Worm (Caenorhabditis elegans) whole organism, young adult: ENCODE measurements around the gene npr-35.

Source experiments
- Y79H2A.3 ChIP-seq: fragments of 200-800 bp; sonication (Bioruptor generic); conservative IDR thresholded peaks from 2 replicates; pipeline ENCODE4 v1.3.6; 2022; ENCODE audit warnings: missing genetic modification reagents, missing genetic modification characterization, missing compliant biosample characterization
- Y95B8A.8 ChIP-seq: fragments of 200-800 bp; sonication (Bioruptor generic); IDR thresholded peaks from 2 replicates; pipeline ENCODE4 v1.3.6; 2022; ENCODE audit warnings: missing genetic modification reagents, missing genetic modification characterization, missing compliant biosample characterization
- akir-1 ChIP-seq: fragments of 200-800 bp; sonication (Bioruptor generic); optimal IDR thresholded peaks from 2 replicates; lab custom pipeline; 2018; ENCODE audit warnings: mild to moderate bottlenecking, missing genetic modification characterization, moderate library complexity, missing compliant biosample characterization
- ama-1 ChIP-seq, 3 experiments: fragments of 150-350 bp in 1 of 3; sonication (generic microtip) in 2 of 3; optimal IDR thresholded peaks; 2 replicates each; lab custom pipeline; 2014 to 2018; ENCODE audit warnings: missing biosample characterization in 2 of 3, missing genetic modification characterization in 2 of 3, missing genetic modification reagents in 2 of 3
- aptf-2 ChIP-seq: fragments of 200-800 bp; sonication (Bioruptor generic); conservative IDR thresholded peaks from 2 replicates; pipeline ENCODE4 v1.3.6; 2022; ENCODE audit warnings: missing genetic modification reagents, missing genetic modification characterization, missing compliant biosample characterization
- dpl-1 ChIP-seq: fragments of 150-350 bp; optimal IDR thresholded peaks from 2 replicates; lab custom pipeline; 2014; ENCODE audit warnings: missing biosample characterization, missing genetic modification reagents, missing genetic modification characterization
- hmg-1.2 ChIP-seq: fragments of 200-800 bp; sonication (Bioruptor generic); IDR thresholded peaks from 2 replicates; pipeline ENCODE4 v1.3.6; 2022; ENCODE audit warnings: missing genetic modification reagents, missing genetic modification characterization, missing compliant biosample characterization
- nfya-2 ChIP-seq: fragments of 200-800 bp; sonication (Bioruptor generic); IDR thresholded peaks from 2 replicates; pipeline ENCODE4 v1.3.6; 2022; ENCODE audit warnings: missing genetic modification reagents, missing genetic modification characterization, missing compliant biosample characterization
- nhr-120 ChIP-seq: fragments of 200-800 bp; sonication (Bioruptor generic); IDR thresholded peaks from 2 replicates; pipeline ENCODE4 v1.3.6; 2022; ENCODE audit warnings: missing genetic modification characterization, missing compliant biosample characterization
- snpc-3.4 ChIP-seq: sonication (generic microtip); optimal IDR thresholded peaks from 2 replicates; lab custom pipeline; 2017; ENCODE audit warnings: missing genetic modification characterization, mild to moderate bottlenecking, missing compliant biosample characterization, antibody characterized with exemption, moderate library complexity, missing genotype, missing genetic modification reagents
- snpc-4 ChIP-seq, 5 experiments: fragments of 150-350 bp in 1 of 5; sonication (generic microtip) in 4 of 5; optimal IDR thresholded peaks; 2 replicates each; lab custom pipeline; 2014 to 2018; ENCODE audit warnings: missing genetic modification characterization in 5 of 5, missing biosample characterization in 3 of 5, antibody characterized with exemption in 2 of 5, mild to moderate bottlenecking in 2 of 5, missing compliant biosample characterization in 2 of 5, missing genotype in 2 of 5, moderate library complexity in 2 of 5, missing genetic modification reagents in 1 of 5
- unc-130 ChIP-seq: sonication (generic microtip); optimal IDR thresholded peaks from 2 replicates; lab custom pipeline; 2016; ENCODE audit warnings: missing genetic modification reagents, missing genetic modification characterization, missing compliant biosample characterization

- TF ChIP-seq hmg-1.2 (no peak), nhr-120 (GFP tag; lab: Robert Waterston, UW) (no peak), snpc-4 (GFP tag; optimal IDR thresholded peaks at IDR 0.05; lab: Kevin White, UChicago) (no peak), snpc-4 (tag; optimal IDR thresholded peaks at IDR 0.05; lab: Kevin White, UChicago) (no peak), ama-1 (optimal IDR thresholded peaks at IDR 0.05; lab: Kevin White, UChicago) (no peak), ama-1 (GFP tag; optimal IDR thresholded peaks at IDR 0.05; lab: Kevin White, UChicago) (no peak), nfya-2 (GFP tag; lab: Robert Waterston, UW) (no peak), akir-1 (GFP tag; lab: Kevin White, UChicago) (no peak), dpl-1 (GFP tag; lab: Kevin White, UChicago) (no peak), snpc-3.4 (tag; lab: Kevin White, UChicago) (no peak), aptf-2 (GFP tag; lab: Robert Waterston, UW) (no peak), Y95B8A.8 (GFP tag; lab: Robert Waterston, UW) (no peak), Y79H2A.3 (GFP tag; lab: Robert Waterston, UW) (no peak), unc-130 (no peak)
Measured at ce11 chrIV:7724912-7725311, 18.7 kb upstream of the npr-35 start.
